Fruit fly (Drosophila melanogaster) whole organism, embryonic: ENCODE data around the gene nAChRalpha3.
A peak's percentile ranks its signal among the peaks of the same experiment; 100 is the strongest.

Experiments used
- Adf1 ChIP-seq: fragments of 200-800 bp; sonication (Bioruptor generic); IDR thresholded peaks from 2 replicates; pipeline ENCODE4 v1.3.6; 2022; ENCODE audit warnings: missing biosample characterization, missing genetic modification characterization
- Antp ChIP-seq: fragments of 200-800 bp; sonication (Bioruptor generic); optimal IDR thresholded peaks from 3 replicates; lab custom pipeline; 2016; ENCODE audit warnings: missing biosample characterization, missing genetic modification characterization
- Atf3 ChIP-seq: fragments of 200-800 bp; sonication (Bioruptor generic); optimal IDR thresholded peaks from 3 replicates; lab custom pipeline; 2016; ENCODE audit warnings: missing biosample characterization, missing genetic modification characterization
- Blimp-1 ChIP-seq: fragments of 200-800 bp; sonication (Bioruptor generic); optimal IDR thresholded peaks from 3 replicates; lab custom pipeline; 2018; ENCODE audit warnings: missing biosample characterization, missing genetic modification characterization, mild to moderate bottlenecking, moderate library complexity, missing genetic modification reagents
- BtbVII ChIP-seq: fragments of 200-800 bp; sonication (Bioruptor generic); optimal IDR thresholded peaks from 3 replicates; lab custom pipeline; 2017; ENCODE audit warnings: missing biosample characterization, mild to moderate bottlenecking, missing genetic modification characterization
- CG10543 ChIP-seq: fragments of 200-800 bp; sonication (Bioruptor generic); optimal IDR thresholded peaks from 3 replicates; lab custom pipeline; 2017; ENCODE audit warnings: missing biosample characterization, mild to moderate bottlenecking, missing genetic modification characterization, moderate library complexity
- CG10654 ChIP-seq: fragments of 200-800 bp; sonication (Bioruptor generic); optimal IDR thresholded peaks from 2 replicates; lab custom pipeline; 2016; ENCODE audit warnings: missing biosample characterization, missing genetic modification characterization
- CG11504 ChIP-seq: fragments of 200-800 bp; sonication (Bioruptor generic); optimal IDR thresholded peaks from 3 replicates; lab custom pipeline; 2019; ENCODE audit warnings: missing biosample characterization, mild to moderate bottlenecking, missing genetic modification characterization, moderate library complexity
- CG12391 ChIP-seq: fragments of 200-800 bp; sonication (Bioruptor generic); optimal IDR thresholded peaks from 3 replicates; lab custom pipeline; 2018; ENCODE audit warnings: missing biosample characterization, mild to moderate bottlenecking, missing genetic modification characterization, moderate library complexity
- CG15011 ChIP-seq: fragments of 200-800 bp; sonication (Bioruptor generic); optimal IDR thresholded peaks from 3 replicates; lab custom pipeline; 2018; ENCODE audit warnings: missing biosample characterization, mild to moderate bottlenecking, missing genetic modification characterization
- CG17328 ChIP-seq: fragments of 200-800 bp; sonication (Bioruptor generic); IDR thresholded peaks from 2 replicates; pipeline ENCODE4 v1.3.6; 2022; ENCODE audit warnings: missing biosample characterization, missing genetic modification characterization
- CG30020 ChIP-seq: fragments of 200-800 bp; optimal IDR thresholded peaks from 2 replicates; lab custom pipeline; 2019; ENCODE audit warnings: missing biosample characterization, mild to moderate bottlenecking, missing genetic modification characterization, moderate library complexity
- CG3281 ChIP-seq: fragments of 200-800 bp; sonication (Bioruptor generic); optimal IDR thresholded peaks from 3 replicates; lab custom pipeline; 2017; ENCODE audit warnings: missing biosample characterization, mild to moderate bottlenecking, missing genetic modification characterization
- CG33213 ChIP-seq: fragments of 200-800 bp; sonication (Bioruptor generic); optimal IDR thresholded peaks from 3 replicates; lab custom pipeline; 2016; ENCODE audit warnings: missing biosample characterization, missing genetic modification characterization
- CG33557 ChIP-seq: fragments of 200-800 bp; sonication (Bioruptor generic); optimal IDR thresholded peaks from 2 replicates; lab custom pipeline; 2019; ENCODE audit warnings: missing biosample characterization, mild to moderate bottlenecking, missing genetic modification characterization, moderate library complexity
- CG4424 ChIP-seq: fragments of 200-800 bp; sonication (Bioruptor generic); optimal IDR thresholded peaks from 3 replicates; lab custom pipeline; 2016; ENCODE audit warnings: missing biosample characterization, missing genetic modification characterization
- CG4820 ChIP-seq: fragments of 200-800 bp; sonication (Bioruptor generic); optimal IDR thresholded peaks from 3 replicates; lab custom pipeline; 2016; ENCODE audit warnings: missing biosample characterization, missing genetic modification characterization
- CG6854 ChIP-seq: fragments of 200-800 bp; sonication (Bioruptor generic); optimal IDR thresholded peaks from 3 replicates; lab custom pipeline; 2017; ENCODE audit warnings: missing biosample characterization, mild to moderate bottlenecking, missing genetic modification characterization
- CG8089 ChIP-seq: fragments of 200-800 bp; sonication (Bioruptor generic); optimal IDR thresholded peaks from 3 replicates; lab custom pipeline; 2016; ENCODE audit warnings: missing biosample characterization, missing genetic modification characterization
- CG8388 ChIP-seq: fragments of 200-800 bp; sonication (Bioruptor generic); optimal IDR thresholded peaks from 2 replicates; lab custom pipeline; 2019; ENCODE audit warnings: missing biosample characterization, mild to moderate bottlenecking, missing genetic modification characterization, moderate library complexity
- CG9797 ChIP-seq: fragments of 200-800 bp; sonication (Bioruptor generic); optimal IDR thresholded peaks from 3 replicates; lab custom pipeline; 2018; ENCODE audit warnings: missing biosample characterization, mild to moderate bottlenecking, missing genetic modification characterization
- D ChIP-seq, 2 experiments: fragments of 200-800 bp in 1 of 2; fragments of >200 bp in 1 of 2; sonication (Bioruptor generic) in 1 of 2; optimal IDR thresholded peaks; 2 replicates in 1 of 2; 3 replicates in 1 of 2; lab custom pipeline; 2017; ENCODE audit warnings: mild to moderate bottlenecking in 1 of 2, missing biosample characterization in 1 of 2, missing genetic modification characterization in 1 of 2, missing genetic modification reagents in 1 of 2
- Dip3 ChIP-seq: fragments of 200-800 bp; sonication (Bioruptor generic); optimal IDR thresholded peaks from 3 replicates; lab custom pipeline; 2016; ENCODE audit warnings: missing biosample characterization, missing genetic modification characterization
- H2.0 ChIP-seq: fragments of 200-800 bp; sonication (Bioruptor generic); IDR thresholded peaks from 2 replicates; pipeline ENCODE4 v1.3.6; 2022; ENCODE audit warnings: missing biosample characterization, missing genetic modification characterization
- HLH3B ChIP-seq: fragments of 200-800 bp; sonication (Bioruptor generic); IDR thresholded peaks from 2 replicates; pipeline ENCODE4 v1.3.6; 2022; ENCODE audit warnings: missing biosample characterization, missing genetic modification characterization
- Hand ChIP-seq: fragments of 200-800 bp; sonication (Bioruptor generic); optimal IDR thresholded peaks from 2 replicates; lab custom pipeline; 2017; ENCODE audit warnings: mild to moderate bottlenecking, missing biosample characterization, missing genetic modification reagents, missing genetic modification characterization
- Hmr ChIP-seq: fragments of 200-800 bp; sonication (Bioruptor generic); optimal IDR thresholded peaks from 3 replicates; lab custom pipeline; 2017; ENCODE audit warnings: mild to moderate bottlenecking, missing biosample characterization, missing genetic modification reagents, missing genetic modification characterization
- Jarid2 ChIP-seq: fragments of 200-800 bp; sonication (Bioruptor generic); optimal IDR thresholded peaks from 3 replicates; lab custom pipeline; 2017; ENCODE audit warnings: mild to moderate bottlenecking, missing biosample characterization, missing genetic modification reagents, missing genetic modification characterization
- Mes4 ChIP-seq: fragments of 200-800 bp; sonication (Bioruptor generic); optimal IDR thresholded peaks from 2 replicates; lab custom pipeline; 2016; ENCODE audit warnings: missing biosample characterization, missing genetic modification characterization
- Nf-YB ChIP-seq: fragments of 200-800 bp; sonication (Bioruptor generic); optimal IDR thresholded peaks from 3 replicates; lab custom pipeline; 2019; ENCODE audit warnings: missing biosample characterization, mild to moderate bottlenecking, missing genetic modification characterization, moderate library complexity
- Nf-YC ChIP-seq: fragments of 200-800 bp; optimal IDR thresholded peaks from 3 replicates; lab custom pipeline; 2019; ENCODE audit warnings: missing biosample characterization, mild to moderate bottlenecking, missing genetic modification characterization, moderate library complexity
- Oaz ChIP-seq: fragments of 200-800 bp; sonication (Bioruptor generic); IDR thresholded peaks from 2 replicates; pipeline ENCODE4 v1.3.6; 2022; ENCODE audit warnings: missing biosample characterization, missing genetic modification characterization
- Six4 ChIP-seq: fragments of 200-800 bp; sonication (Bioruptor generic); optimal IDR thresholded peaks from 2 replicates; lab custom pipeline; 2016; ENCODE audit warnings: missing biosample characterization, missing genetic modification characterization
- Sox102F ChIP-seq: fragments of 200-800 bp; sonication (Bioruptor generic); optimal IDR thresholded peaks from 2 replicates; lab custom pipeline; 2018; ENCODE audit warnings: missing biosample characterization, mild to moderate bottlenecking, missing genetic modification characterization, moderate library complexity
- Tbp ChIP-seq: fragments of >200 bp; optimal IDR thresholded peaks from 2 replicates; lab custom pipeline; 2018; ENCODE audit warnings: missing biosample characterization, missing genetic modification characterization
- ase ChIP-seq: fragments of 200-800 bp; sonication (Bioruptor generic); IDR thresholded peaks from 3 replicates; pipeline ENCODE4 v1.3.6; 2022; ENCODE audit warnings: missing biosample characterization, missing genetic modification characterization
- ash1 ChIP-seq: fragments of 200-800 bp; sonication (Bioruptor generic); optimal IDR thresholded peaks from 2 replicates; lab custom pipeline; 2018; ENCODE audit warnings: missing biosample characterization, mild to moderate bottlenecking, missing genetic modification characterization
- caup ChIP-seq: fragments of 200-800 bp; sonication (Bioruptor generic); optimal IDR thresholded peaks from 3 replicates; lab custom pipeline; 2017; ENCODE audit warnings: missing biosample characterization, mild to moderate bottlenecking, missing genetic modification characterization, moderate library complexity; ENCODE audit not compliant: severe bottlenecking
- chm ChIP-seq: fragments of 200-800 bp; sonication (Bioruptor generic); IDR thresholded peaks from 2 replicates; pipeline ENCODE4 v1.3.6; 2022; ENCODE audit warnings: missing biosample characterization, missing genetic modification characterization
- chn ChIP-seq: fragments of 200-800 bp; sonication (Bioruptor generic); optimal IDR thresholded peaks from 2 replicates; lab custom pipeline; 2016; ENCODE audit warnings: missing biosample characterization, missing genetic modification characterization
- ewg ChIP-seq: fragments of 200-800 bp; sonication (Bioruptor generic); optimal IDR thresholded peaks from 3 replicates; lab custom pipeline; 2017; ENCODE audit warnings: mild to moderate bottlenecking, missing biosample characterization, missing genetic modification reagents, missing genetic modification characterization
- fd102C ChIP-seq: fragments of 200-800 bp; sonication (Bioruptor generic); optimal IDR thresholded peaks from 2 replicates; lab custom pipeline; 2018; ENCODE audit warnings: missing biosample characterization, mild to moderate bottlenecking, missing genetic modification characterization, moderate library complexity
- gcm2 ChIP-seq: fragments of 200-800 bp; sonication (Bioruptor generic); optimal IDR thresholded peaks from 2 replicates; lab custom pipeline; 2016; ENCODE audit warnings: missing biosample characterization, missing genetic modification characterization
- gfzf ChIP-seq: fragments of 200-800 bp; sonication (Bioruptor generic); optimal IDR thresholded peaks from 2 replicates; lab custom pipeline; 2016; ENCODE audit warnings: missing biosample characterization, mild to moderate bottlenecking, missing genetic modification characterization, moderate library complexity
- her ChIP-seq: fragments of 200-800 bp; sonication (Bioruptor generic); optimal IDR thresholded peaks from 2 replicates; lab custom pipeline; 2016; ENCODE audit warnings: missing biosample characterization, missing genetic modification characterization
- hth ChIP-seq: fragments of >200 bp; optimal IDR thresholded peaks from 2 replicates; lab custom pipeline; 2017; ENCODE audit warnings: inconsistent platforms
- jing ChIP-seq: fragments of 200-800 bp; sonication (Bioruptor generic); optimal IDR thresholded peaks from 2 replicates; lab custom pipeline; 2018; ENCODE audit warnings: missing biosample characterization, mild to moderate bottlenecking, missing genetic modification characterization
- klu ChIP-seq: fragments of 200-800 bp; sonication (Bioruptor generic); IDR thresholded peaks from 2 replicates; pipeline ENCODE4 v1.3.6; 2022; ENCODE audit warnings: missing biosample characterization, missing genetic modification characterization
- maf-S ChIP-seq: fragments of 200-800 bp; sonication (Bioruptor generic); optimal IDR thresholded peaks from 2 replicates; lab custom pipeline; 2016; ENCODE audit warnings: missing biosample characterization, missing genetic modification characterization

Gene nAChRalpha3

DNA sequence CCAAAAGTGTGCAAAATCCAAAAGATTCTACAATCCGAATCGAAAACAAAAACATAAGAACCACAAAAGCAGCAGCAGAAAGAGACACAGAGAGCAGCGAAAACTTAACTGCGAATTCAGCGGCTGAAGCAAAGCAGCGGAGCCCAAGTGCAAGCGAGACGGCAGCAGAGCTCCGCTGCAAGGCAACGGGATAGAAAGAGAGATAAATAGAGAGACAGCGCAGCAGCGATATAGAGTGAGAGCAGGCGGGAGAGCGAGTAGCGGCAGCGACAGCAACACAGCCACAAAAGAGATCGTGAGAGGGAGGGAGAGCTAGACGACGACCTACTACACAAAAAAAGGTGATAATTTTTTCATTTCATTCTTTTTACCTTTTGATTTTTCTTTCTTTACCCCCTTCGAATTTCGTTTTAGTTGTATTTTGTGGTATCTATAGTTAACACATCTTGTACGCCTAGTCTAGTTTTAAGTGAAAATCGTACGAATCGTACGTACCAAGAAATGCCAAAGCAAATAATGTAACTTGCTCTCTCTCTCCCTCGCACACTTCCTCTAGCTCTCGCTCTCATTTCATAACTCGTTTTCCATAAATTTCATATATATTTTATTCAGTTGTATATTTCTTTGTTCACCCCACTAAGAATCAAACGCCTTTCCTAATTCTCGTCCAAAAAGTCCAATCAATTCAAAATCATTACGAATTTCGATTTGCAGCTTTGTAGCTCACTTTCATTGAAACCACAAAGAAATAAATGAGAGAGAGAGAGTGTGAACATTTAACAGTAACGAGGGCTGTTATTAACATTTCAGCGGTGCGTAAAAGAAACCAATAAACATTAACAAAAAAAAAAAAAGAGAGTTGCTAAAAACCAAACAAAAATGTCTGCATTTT lies 43.6 kb upstream of the nAChRalpha3 start (continued):
- TF ChIP-seq CG11504 (no peak), CG17328 (GFP tag; lab: Robert Waterston, UW) (no peak; the same call in 1 of the 2 replicates), Six4 (GFP tag; lab: Kevin White, UChicago) (no peak), gcm2 (GFP tag; lab: Kevin White, UChicago) (no peak), Jarid2 (GFP tag; lab: Kevin White, UChicago) (no peak), Atf3 (GFP tag; lab: Kevin White, UChicago) (no peak), D (optimal IDR thresholded peaks at IDR 0.05; lab: Kevin White, UChicago) (no peak), D (GFP tag; optimal IDR thresholded peaks at IDR 0.05; lab: Kevin White, UChicago) (no peak), hth (lab: Kevin White, UChicago) (no peak), klu (GFP tag; lab: Robert Waterston, UW) (no peak), fd102C (GFP tag; lab: Kevin White, UChicago) (no peak), chm (peak; percentile 92), Antp (GFP tag; lab: Kevin White, UChicago) (no peak), jing (GFP tag; lab: Kevin White, UChicago) (no peak), CG10654 (GFP tag; lab: Kevin White, UChicago) (no peak), CG15011 (GFP tag; lab: Kevin White, UChicago) (no peak), her (GFP tag; lab: Kevin White, UChicago) (no peak), CG33557 (GFP tag; lab: Kevin White, UChicago) (no peak), Tbp (GFP tag; lab: Kevin White, UChicago) (no peak), Hmr (peak; percentile 19), Blimp-1 (GFP tag; lab: Kevin White, UChicago) (peak; percentile 14), ewg (GFP tag; lab: Kevin White, UChicago) (peak; percentile 22), CG6854 (GFP tag; lab: Kevin White, UChicago) (no peak), maf-S (no peak), Nf-YB (no peak), CG8388 (GFP tag; lab: Kevin White, UChicago) (no peak), CG4424 (GFP tag; lab: Kevin White, UChicago) (no peak), Mes4 (no peak), CG12391 (tag; lab: Kevin White, UChicago) (no peak), H2.0 (GFP tag; lab: Robert Waterston, UW) (no peak), BtbVII (no peak), CG8089 (GFP tag; lab: Kevin White, UChicago) (no peak), CG33213 (GFP tag; lab: Kevin White, UChicago) (no peak), CG9797 (GFP tag; lab: Kevin White, UChicago) (no peak), chn (GFP tag; lab: Kevin White, UChicago) (no peak), CG4820 (GFP tag; lab: Kevin White, UChicago) (no peak), HLH3B (no peak), Dip3 (GFP tag; lab: Kevin White, UChicago) (no peak), CG3281 (GFP tag; lab: Kevin White, UChicago) (no peak), gfzf (no peak), ase (GFP tag; lab: Robert Waterston, UW) (no peak), Hand (GFP tag; lab: Kevin White, UChicago) (no peak), caup (no peak), Nf-YC (tag; lab: Kevin White, UChicago) (no peak), CG30020 (tag; lab: Kevin White, UChicago) (no peak), Sox102F (GFP tag; lab: Kevin White, UChicago) (no peak), Adf1 (GFP tag; lab: Robert Waterston, UW) (peak; percentile 41), Oaz (peak; percentile 30; the same call in 1 of the 2 replicates), ash1 (no peak), CG10543 (no peak)
